Fruit fly (Drosophila melanogaster): Measurements from ENCODE around the gene Brf.
A peak's percentile ranks its signal among the peaks of the same experiment; 100 is the strongest.

Gene Brf

dm6 chr3R:17385329-17386019 is 5.7 kb downstream of the Brf start (continued):
- TF ChIP-seq odd (GFP tag; optimal IDR thresholded peaks at IDR 0.05), result peak; percentile 56
- TF ChIP-seq disco-r (GFP tag; optimal IDR thresholded peaks at IDR 0.05), result no peak
- peak; percentile 41; the same call in 1 of the 2 replicates for TF ChIP-seq CG4730 (GFP tag; IDR thresholded peaks at IDR 0.05)
- peak; percentile 68 for TF ChIP-seq Meics (GFP tag; optimal IDR thresholded peaks at IDR 0.05)
- TF ChIP-seq Jarid2 (GFP tag; optimal IDR thresholded peaks at IDR 0.05), result peak; percentile 28
- TF ChIP-seq CG7271 (tag; optimal IDR thresholded peaks at IDR 0.05), result no peak
- TF ChIP-seq Rfx (GFP tag; IDR thresholded peaks at IDR 0.05), result peak; percentile 70
- peak; percentile 64 for TF ChIP-seq Xrp1 (GFP tag; IDR thresholded peaks at IDR 0.05)
- TF ChIP-seq Sry-β (GFP tag; optimal IDR thresholded peaks at IDR 0.05), result no peak
- peak; percentile 78 for TF ChIP-seq zfh1 (GFP tag; IDR thresholded peaks at IDR 0.05)
- TF ChIP-seq CG6689 (GFP tag; IDR thresholded peaks at IDR 0.05), result peak; percentile 56; the same call in 1 of the 2 replicates
- peak; percentile 34 for TF ChIP-seq scrt (GFP tag; optimal IDR thresholded peaks at IDR 0.05)
- TF ChIP-seq zen (tag; optimal IDR thresholded peaks at IDR 0.05), result peak; percentile 21
- TF ChIP-seq esg (GFP tag; conservative IDR thresholded peaks at IDR 0.05), result peak; percentile 48; the same call in 1 of the 2 replicates
- TF ChIP-seq Opbp (GFP tag; IDR thresholded peaks at IDR 0.05; ENCODE audit: partially characterized antibody), result peak; percentile 72

dm6 chr3R:17381916-17382315 is 9.2 kb downstream of the Brf start:
- TF ChIP-seq CG2889 (GFP tag; IDR thresholded peaks at IDR 0.05) (no peak), HLHmδ (GFP tag; optimal IDR thresholded peaks at IDR 0.05) (no peak)

DNA sequence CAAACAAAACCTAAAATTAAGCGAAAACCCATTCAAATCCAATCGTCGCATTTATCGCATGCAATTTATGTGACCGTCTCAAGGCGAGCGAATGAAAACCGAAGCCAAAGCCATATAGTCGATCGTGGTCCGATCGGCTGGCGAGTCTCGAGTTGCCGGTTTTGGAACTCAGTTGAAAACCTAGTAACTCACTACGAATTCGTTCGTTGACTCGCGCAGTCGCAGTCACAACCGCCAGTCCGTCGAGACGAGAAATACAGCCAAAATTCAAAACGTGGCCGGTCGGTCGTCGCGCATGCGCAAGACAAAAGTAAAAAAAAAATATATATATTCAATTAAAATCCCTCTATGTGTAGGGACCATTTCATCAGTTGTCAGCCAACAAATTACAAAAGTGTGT is 11.4 kb downstream of the Brf start, which contains the start of gene lute:
TSS of gene lute (plus strand) at position 203 of the 400 bp plus-strand sequence.
- TF ChIP-seq CG3065 (GFP tag; optimal IDR thresholded peaks at IDR 0.05) (no peak), gcm2 (GFP tag; optimal IDR thresholded peaks at IDR 0.05) (no peak), crp (GFP tag; optimal IDR thresholded peaks at IDR 0.05) (no peak), Med (GFP tag) (peak; percentile 45), CG31388 (GFP tag; optimal IDR thresholded peaks at IDR 0.05) (no peak), CG1024 (GFP tag; IDR thresholded peaks at IDR 0.05) (no peak), CG15601 (tag; optimal IDR thresholded peaks at IDR 0.05) (peak; percentile 9), CG12769 (tag; optimal IDR thresholded peaks at IDR 0.05) (peak; percentile 7), Tbp (GFP tag; optimal IDR thresholded peaks at IDR 0.05) (no peak), CG13894 (tag; optimal IDR thresholded peaks at IDR 0.05) (peak; percentile 42), CG17612 (GFP tag; IDR thresholded peaks at IDR 0.05) (no peak), aop (GFP tag; IDR thresholded peaks at IDR 0.05) (no peak), CG8924 (tag; optimal IDR thresholded peaks at IDR 0.05) (no peak), CG11695 (GFP tag; IDR thresholded peaks at IDR 0.05) (no peak), nom (GFP tag; optimal IDR thresholded peaks at IDR 0.05) (no peak), CG18262 (tag; optimal IDR thresholded peaks at IDR 0.05) (no peak), CG14014 (GFP tag; IDR thresholded peaks at IDR 0.05) (no peak), z (GFP tag; IDR thresholded peaks at IDR 0.05) (no peak), CTCF (GFP tag; optimal IDR thresholded peaks at IDR 0.05) (no peak), hkb (optimal IDR thresholded peaks at IDR 0.05) (no peak), hkb (GFP tag; IDR thresholded peaks at IDR 0.05) (peak; percentile 44; the same call in 1 of the 2 replicates), chinmo (GFP tag; IDR thresholded peaks at IDR 0.05; ENCODE audit: partially characterized antibody) (peak; percentile 86; the same call in 2 of the 4 replicates), HLHmδ (GFP tag; optimal IDR thresholded peaks at IDR 0.05) (no peak), CG3995 (GFP tag; optimal IDR thresholded peaks at IDR 0.05) (no peak), Deaf1 (tag; optimal IDR thresholded peaks at IDR 0.05) (peak; percentile 91), Opbp (GFP tag; IDR thresholded peaks at IDR 0.05; ENCODE audit: partially characterized antibody) (no peak), Lim3 (GFP tag; IDR thresholded peaks at IDR 0.05) (no peak), gcm (GFP tag; optimal IDR thresholded peaks at IDR 0.05) (no peak), Antp (GFP tag; optimal IDR thresholded peaks at IDR 0.05) (no peak), CG13287 (GFP tag; IDR thresholded peaks at IDR 0.05; ENCODE audit: partially characterized antibody) (peak; percentile 12; the same call in 1 of the 2 replicates), stwl (tag; optimal IDR thresholded peaks at IDR 0.05) (no peak), so (GFP tag; IDR thresholded peaks at IDR 0.05) (0 out of 3 replicates have a peak, but pooled peaks have one; percentile 10), tio (GFP tag; optimal IDR thresholded peaks at IDR 0.05) (no peak)
